Worm (Caenorhabditis elegans) whole organism, L4/young adult: Measurements from ENCODE around the gene mpz-6.
"Not testable (repeated sequence)": the region's sequence is repeated elsewhere in the genome, so short reads cannot be mapped to it uniquely, and the experiment has no call there.

Source experiments
- W03F9.2 ChIP-seq: fragments of 150-350 bp; optimal IDR thresholded peaks from 2 replicates; lab custom pipeline; 2014; ENCODE audit warnings: missing biosample characterization, missing genetic modification characterization
- dao-5 ChIP-seq: sonication (generic microtip); optimal IDR thresholded peaks from 2 replicates; lab custom pipeline; 2016; ENCODE audit warnings: missing genotype, missing genetic modification characterization, moderate library complexity, missing compliant biosample characterization
- him-1 ChIP-seq: sonication (generic microtip); optimal IDR thresholded peaks from 2 replicates; lab custom pipeline; 2016; ENCODE audit warnings: missing genotype, missing genetic modification reagents, missing genetic modification characterization, missing compliant biosample characterization

mpz-6 gene

ce11 chrII:9407020-9407419 lies at the start of gene mpz-6:
TSS of gene mpz-6 (minus strand) at chrII:9407120.
- TF ChIP-seq W03F9.2 (tag; lab: Kevin White, UChicago) (no peak), dao-5 (tag; lab: Kevin White, UChicago) (no peak), him-1 (tag; lab: Kevin White, UChicago) (no peak)

- no peak for TF ChIP-seq him-1 (tag; lab: Kevin White, UChicago)
- TF ChIP-seq dao-5 (tag; lab: Kevin White, UChicago), result no peak
- TF ChIP-seq W03F9.2 (tag; lab: Kevin White, UChicago), result no peak
Measured at ce11 chrII:9454304-9454703, 47.4 kb upstream of the mpz-6 start, which contains the start of gene chil-19. TSS of gene chil-19 (minus strand) at chrII:9454404.

ce11 chrII:9452172-9452571 lies 45.3 kb upstream of the mpz-6 start, which contains the start of gene R09D1.12:
TSS of gene R09D1.12 (minus strand) at chrII:9452272.
- not testable (repeated sequence) for TF ChIP-seq W03F9.2, dao-5, him-1 (tag; lab: Kevin White, UChicago)

- no peak for TF ChIP-seq W03F9.2 (tag; lab: Kevin White, UChicago)
- TF ChIP-seq him-1 (tag; lab: Kevin White, UChicago), result no peak
- TF ChIP-seq dao-5 (tag; lab: Kevin White, UChicago), result no peak
Measured at ce11 chrII:9447965-9448364, 41.0 kb upstream of the mpz-6 start, which contains the start of gene chil-18. TSS of gene chil-18 (plus strand) at chrII:9448265.

ce11 chrII:9445368-9445767 lies 38.4 kb upstream of the mpz-6 start, which contains the start of gene R09D1.13:
TSS of gene R09D1.13 (minus strand) at chrII:9445468.
- TF ChIP-seq him-1 (tag; lab: Kevin White, UChicago) (no peak), dao-5 (tag; lab: Kevin White, UChicago) (no peak), W03F9.2 (tag; lab: Kevin White, UChicago) (no peak)

- no peak for TF ChIP-seq him-1 (tag; lab: Kevin White, UChicago)
- no peak for TF ChIP-seq W03F9.2 (tag; lab: Kevin White, UChicago)
- TF ChIP-seq dao-5 (tag; lab: Kevin White, UChicago), result no peak
Measured at ce11 chrII:9443522-9443921, 36.6 kb upstream of the mpz-6 start, which contains the start of gene chil-15. TSS of gene chil-15 (minus strand) at chrII:9443622.

ce11 chrII:9441838-9442237 lies 34.9 kb upstream of the mpz-6 start, which contains the start of gene chil-16:
TSS of gene chil-16 (minus strand) at chrII:9441938.
- TF ChIP-seq dao-5 (tag; lab: Kevin White, UChicago) (no peak), W03F9.2 (tag; lab: Kevin White, UChicago) (no peak), him-1 (tag; lab: Kevin White, UChicago) (no peak)

- no peak for TF ChIP-seq dao-5 (tag; lab: Kevin White, UChicago)
- no peak for TF ChIP-seq W03F9.2 (tag; lab: Kevin White, UChicago)
- TF ChIP-seq him-1 (tag; lab: Kevin White, UChicago), result no peak
Measured at ce11 chrII:9440060-9440459, 33.1 kb upstream of the mpz-6 start, which contains the start of gene chil-17. TSS of gene chil-17 (minus strand) at chrII:9440160.

- no peak for TF ChIP-seq him-1 (tag; lab: Kevin White, UChicago)
- TF ChIP-seq W03F9.2 (tag; lab: Kevin White, UChicago), result no peak
- TF ChIP-seq dao-5 (tag; lab: Kevin White, UChicago), result no peak
Measured at ce11 chrII:9438853-9439252, 31.9 kb upstream of the mpz-6 start.

- TF ChIP-seq dao-5 (tag; lab: Kevin White, UChicago), result no peak
- no peak for TF ChIP-seq him-1 (tag; lab: Kevin White, UChicago)
- no peak for TF ChIP-seq W03F9.2 (tag; lab: Kevin White, UChicago)
Measured at ce11 chrII:9438227-9438626, 31.3 kb upstream of the mpz-6 start, which contains the start of gene chil-13. TSS of gene chil-13 (minus strand) at chrII:9438327.

- no peak for TF ChIP-seq W03F9.2 (tag; lab: Kevin White, UChicago)
- no peak for TF ChIP-seq him-1 (tag; lab: Kevin White, UChicago)
- TF ChIP-seq dao-5 (tag; lab: Kevin White, UChicago), result no peak
Measured at ce11 chrII:9436009-9436408, 29.1 kb upstream of the mpz-6 start, which contains the start of gene kin-16. TSS of gene kin-16 (minus strand) at chrII:9436109.

ce11 chrII:9433609-9434008 lies 26.7 kb upstream of the mpz-6 start, which contains the start of gene kin-15:
TSS of gene kin-15 (minus strand) at chrII:9433709.
- TF ChIP-seq him-1 (tag; lab: Kevin White, UChicago) (no peak), W03F9.2 (tag; lab: Kevin White, UChicago) (no peak), dao-5 (tag; lab: Kevin White, UChicago) (no peak)

- no peak for TF ChIP-seq him-1 (tag; lab: Kevin White, UChicago)
- no peak for TF ChIP-seq W03F9.2 (tag; lab: Kevin White, UChicago)
- TF ChIP-seq dao-5 (tag; lab: Kevin White, UChicago), result no peak
Measured at ce11 chrII:9431119-9431518, 24.2 kb upstream of the mpz-6 start.

ce11 chrII:9427644-9428043 lies 20.7 kb upstream of the mpz-6 start, which contains the start of gene M176.5:
TSS of gene M176.5 (minus strand) at chrII:9427744.
- TF ChIP-seq dao-5 (tag; lab: Kevin White, UChicago), result no peak
